Worm (Caenorhabditis elegans) whole organism, young adult: ENCODE data around the gene F28H6.6.

Experiments
- B0019.2 ChIP-seq: fragments of 200-800 bp; sonication (Bioruptor generic); conservative IDR thresholded peaks from 2 replicates; pipeline ENCODE4 v1.3.6; 2022; ENCODE audit warnings: missing genetic modification reagents, missing genetic modification characterization, missing compliant biosample characterization
- B0261.1 ChIP-seq: sonication (generic microtip); optimal IDR thresholded peaks from 2 replicates; lab custom pipeline; 2016; ENCODE audit warnings: mild to moderate bottlenecking, missing genetic modification characterization, moderate library complexity, missing compliant biosample characterization
- F22D6.2 ChIP-seq: sonication (generic microtip); optimal IDR thresholded peaks from 2 replicates; lab custom pipeline; 2016; ENCODE audit warnings: mild to moderate bottlenecking, missing genetic modification characterization, missing compliant biosample characterization
- F33H1.4 ChIP-seq: fragments of 200-800 bp; sonication (Bioruptor generic); IDR thresholded peaks from 2 replicates; pipeline ENCODE4 v1.3.6; 2022; ENCODE audit warnings: missing genetic modification reagents, missing genetic modification characterization, missing compliant biosample characterization
- F39B2.1 ChIP-seq: fragments of 200-800 bp; sonication (Bioruptor generic); IDR thresholded peaks from 2 replicates; pipeline ENCODE4 v1.3.6; 2022; ENCODE audit warnings: missing genetic modification reagents, missing genetic modification characterization, missing compliant biosample characterization
- F49E8.2 ChIP-seq: sonication (generic microtip); optimal IDR thresholded peaks from 3 replicates; lab custom pipeline; 2017; ENCODE audit warnings: missing genetic modification characterization, mild to moderate bottlenecking, missing compliant biosample characterization, antibody characterized with exemption, moderate library complexity; ENCODE audit not compliant: insufficient read depth
- F55B11.4 ChIP-seq: sonication (generic microtip); optimal IDR thresholded peaks from 2 replicates; lab custom pipeline; 2016; ENCODE audit warnings: missing compliant biosample characterization, missing genetic modification characterization, borderline replicate concordance; ENCODE audit not compliant: insufficient read depth
- K11D2.4 ChIP-seq: fragments of 200-800 bp; sonication (Bioruptor generic); IDR thresholded peaks from 2 replicates; pipeline ENCODE4 v1.3.6; 2022; ENCODE audit warnings: missing genetic modification reagents, missing genetic modification characterization, missing compliant biosample characterization
- T07F8.4 ChIP-seq: sonication (generic microtip); optimal IDR thresholded peaks from 2 replicates; lab custom pipeline; 2016; ENCODE audit warnings: mild to moderate bottlenecking, missing genetic modification characterization, moderate library complexity, missing compliant biosample characterization
- Y53G8AR.9 ChIP-seq: fragments of 200-800 bp; sonication (Bioruptor generic); conservative IDR thresholded peaks from 2 replicates; pipeline ENCODE4 v1.3.6; 2022; ENCODE audit warnings: missing genetic modification reagents, missing genetic modification characterization, missing compliant biosample characterization
- Y56A3A.18 ChIP-seq: fragments of 200-800 bp; sonication (Bioruptor generic); IDR thresholded peaks from 2 replicates; pipeline ENCODE4 v1.3.6; 2022; ENCODE audit warnings: missing genetic modification reagents, missing genetic modification characterization, missing compliant biosample characterization
- akir-1 ChIP-seq: fragments of 200-800 bp; sonication (Bioruptor generic); optimal IDR thresholded peaks from 2 replicates; lab custom pipeline; 2018; ENCODE audit warnings: mild to moderate bottlenecking, missing genetic modification characterization, moderate library complexity, missing compliant biosample characterization
- ama-1 ChIP-seq, 3 experiments: fragments of 150-350 bp in 1 of 3; sonication (generic microtip) in 2 of 3; optimal IDR thresholded peaks; 2 replicates each; lab custom pipeline; 2014 to 2018; ENCODE audit warnings: missing biosample characterization in 2 of 3, missing genetic modification characterization in 2 of 3, missing genetic modification reagents in 2 of 3
- aptf-3 ChIP-seq: fragments of 200-800 bp; sonication (Bioruptor generic); IDR thresholded peaks from 2 replicates; pipeline ENCODE4 v1.3.6; 2022; ENCODE audit warnings: missing genetic modification characterization, missing compliant biosample characterization
- attf-5 ChIP-seq: fragments of 200-800 bp; sonication (Bioruptor generic); optimal IDR thresholded peaks from 2 replicates; lab custom pipeline; 2018; ENCODE audit warnings: mild to moderate bottlenecking, missing genetic modification characterization, missing compliant biosample characterization
- attf-6 ChIP-seq: fragments of 200-800 bp; sonication (Bioruptor generic); IDR thresholded peaks from 2 replicates; pipeline ENCODE4 v1.3.6; 2022; ENCODE audit warnings: missing genetic modification reagents, missing genetic modification characterization, missing compliant biosample characterization
- ceh-100 ChIP-seq: fragments of 200-800 bp; sonication (Bioruptor generic); IDR thresholded peaks from 2 replicates; pipeline ENCODE4 v1.3.6; 2022; ENCODE audit warnings: missing genetic modification reagents, missing genetic modification characterization, missing compliant biosample characterization
- ceh-27 ChIP-seq: fragments of 200-800 bp; sonication (Bioruptor generic); optimal IDR thresholded peaks from 2 replicates; lab custom pipeline; 2018; ENCODE audit warnings: mild to moderate bottlenecking, missing genetic modification characterization, moderate library complexity, missing compliant biosample characterization
- ceh-91 ChIP-seq: fragments of 200-800 bp; sonication (Bioruptor generic); IDR thresholded peaks from 2 replicates; pipeline ENCODE4 v1.3.6; 2022; ENCODE audit warnings: missing genetic modification reagents, missing genetic modification characterization, missing compliant biosample characterization
- chd-7 ChIP-seq: sonication (generic microtip); optimal IDR thresholded peaks from 2 replicates; lab custom pipeline; 2016; ENCODE audit warnings: mild to moderate bottlenecking, missing genetic modification characterization, moderate library complexity, missing compliant biosample characterization
- dox-1 ChIP-seq: fragments of 200-800 bp; sonication (Bioruptor generic); IDR thresholded peaks from 2 replicates; pipeline ENCODE4 v1.3.6; 2022; ENCODE audit warnings: missing genetic modification reagents, missing genetic modification characterization, missing compliant biosample characterization
- fkh-3 ChIP-seq: sonication (generic microtip); optimal IDR thresholded peaks from 2 replicates; lab custom pipeline; 2016; ENCODE audit warnings: mild to moderate bottlenecking, missing genetic modification characterization, missing compliant biosample characterization
- gei-17 ChIP-seq: fragments of 200-800 bp; sonication (Bioruptor generic); optimal IDR thresholded peaks from 2 replicates; lab custom pipeline; 2018; ENCODE audit warnings: mild to moderate bottlenecking, missing genetic modification characterization, missing compliant biosample characterization
- hlh-26 ChIP-seq: fragments of 200-800 bp; sonication (Bioruptor generic); conservative IDR thresholded peaks from 2 replicates; pipeline ENCODE4 v1.3.6; 2022; ENCODE audit warnings: missing genetic modification reagents, missing genetic modification characterization, missing compliant biosample characterization
- lin-26 ChIP-seq: fragments of 200-800 bp; sonication (Bioruptor generic); IDR thresholded peaks from 2 replicates; pipeline ENCODE4 v1.3.6; 2022; ENCODE audit warnings: missing genetic modification reagents, missing genetic modification characterization, missing compliant biosample characterization
- lin-35 ChIP-seq, 3 experiments: fragments of 150-350 bp in 2 of 3; sonication (generic microtip) in 1 of 3; optimal IDR thresholded peaks; 2 replicates each; lab custom pipeline; 2014 to 2018; ENCODE audit warnings: missing biosample characterization in 3 of 3, missing genetic modification characterization in 3 of 3, missing genetic modification reagents in 3 of 3
- lir-1 ChIP-seq: fragments of 200-800 bp; sonication (Bioruptor generic); conservative IDR thresholded peaks from 2 replicates; pipeline ENCODE4 v1.3.6; 2022; ENCODE audit warnings: missing genetic modification reagents, missing genetic modification characterization, missing compliant biosample characterization
- lsl-1 ChIP-seq: fragments of 200-800 bp; sonication (Bioruptor generic); optimal IDR thresholded peaks from 2 replicates; lab custom pipeline; 2018; ENCODE audit warnings: mild to moderate bottlenecking, missing genetic modification characterization, moderate library complexity, missing compliant biosample characterization
- mcd-1 ChIP-seq: fragments of 200-800 bp; sonication (Bioruptor generic); IDR thresholded peaks from 2 replicates; pipeline ENCODE4 v1.3.6; 2022; ENCODE audit warnings: missing genetic modification reagents, missing genetic modification characterization, missing compliant biosample characterization
- mel-28 ChIP-seq: sonication (generic microtip); optimal IDR thresholded peaks from 2 replicates; lab custom pipeline; 2016; ENCODE audit warnings: borderline replicate concordance, mild to moderate bottlenecking, missing genetic modification characterization, missing compliant biosample characterization
- mxl-1 ChIP-seq: sonication (generic microtip); optimal IDR thresholded peaks from 2 replicates; lab custom pipeline; 2016; ENCODE audit warnings: missing genetic modification characterization, missing compliant biosample characterization
- nhr-179 ChIP-seq: sonication (generic microtip); optimal IDR thresholded peaks from 2 replicates; lab custom pipeline; 2016; ENCODE audit warnings: mild to moderate bottlenecking, missing genetic modification characterization, missing compliant biosample characterization
- nhr-80 ChIP-seq: sonication (generic microtip); optimal IDR thresholded peaks from 2 replicates; lab custom pipeline; 2016; ENCODE audit warnings: missing genetic modification characterization, missing compliant biosample characterization
- pbrm-1 ChIP-seq: fragments of 200-800 bp; sonication (Bioruptor generic); IDR thresholded peaks from 2 replicates; pipeline ENCODE4 v1.3.6; 2022; ENCODE audit warnings: missing genetic modification reagents, missing genetic modification characterization, missing compliant biosample characterization
- pha-4 ChIP-seq: fragments of 150-350 bp; sonication (generic microtip); optimal IDR thresholded peaks from 2 replicates; lab custom pipeline; 2014; ENCODE audit warnings: missing biosample characterization, missing genetic modification reagents, missing genetic modification characterization
- rec-8 ChIP-seq, 2 experiments: sonication (generic microtip); optimal IDR thresholded peaks; 2 replicates each; lab custom pipeline; 2016; ENCODE audit warnings: mild to moderate bottlenecking in 2 of 2, missing genetic modification characterization in 2 of 2, missing genetic modification reagents in 2 of 2, missing genotype in 2 of 2, missing biosample characterization in 1 of 2, missing compliant biosample characterization in 1 of 2, moderate library complexity in 1 of 2
- repo-1 ChIP-seq: sonication (generic microtip); optimal IDR thresholded peaks from 2 replicates; lab custom pipeline; 2017; ENCODE audit warnings: mild to moderate bottlenecking, missing genetic modification characterization, missing compliant biosample characterization
- sdz-38 ChIP-seq: sonication (generic microtip); optimal IDR thresholded peaks from 2 replicates; lab custom pipeline; 2016; ENCODE audit warnings: missing genotype, missing genetic modification characterization, missing compliant biosample characterization
- snpc-1.1 ChIP-seq: sonication (generic microtip); optimal IDR thresholded peaks from 2 replicates; lab custom pipeline; 2017; ENCODE audit warnings: missing genetic modification characterization, mild to moderate bottlenecking, missing compliant biosample characterization, antibody characterized with exemption, moderate library complexity, missing genotype, missing genetic modification reagents; ENCODE audit not compliant: insufficient read depth
- snpc-4 ChIP-seq, 5 experiments: fragments of 150-350 bp in 1 of 5; sonication (generic microtip) in 4 of 5; optimal IDR thresholded peaks; 2 replicates each; lab custom pipeline; 2014 to 2018; ENCODE audit warnings: missing genetic modification characterization in 5 of 5, missing biosample characterization in 3 of 5, antibody characterized with exemption in 2 of 5, mild to moderate bottlenecking in 2 of 5, missing compliant biosample characterization in 2 of 5, missing genotype in 2 of 5, moderate library complexity in 2 of 5, missing genetic modification reagents in 1 of 5
- somi-1 ChIP-seq: fragments of 200-800 bp; sonication (Bioruptor generic); optimal IDR thresholded peaks from 2 replicates; lab custom pipeline; 2018; ENCODE audit warnings: mild to moderate bottlenecking, missing genetic modification characterization, missing compliant biosample characterization
- tbx-9 ChIP-seq: sonication (generic microtip); optimal IDR thresholded peaks from 2 replicates; lab custom pipeline; 2016; ENCODE audit warnings: borderline replicate concordance, missing genetic modification characterization, inconsistent platforms, missing compliant biosample characterization
- unc-130 ChIP-seq: sonication (generic microtip); optimal IDR thresholded peaks from 2 replicates; lab custom pipeline; 2016; ENCODE audit warnings: missing genetic modification reagents, missing genetic modification characterization, missing compliant biosample characterization
- zfh-2 ChIP-seq: fragments of 200-800 bp; sonication (Bioruptor generic); conservative IDR thresholded peaks from 2 replicates; pipeline ENCODE4 v1.3.6; 2022; ENCODE audit warnings: missing genetic modification reagents, missing genetic modification characterization, missing compliant biosample characterization
- ztf-22 ChIP-seq: fragments of 200-800 bp; sonication (Bioruptor generic); optimal IDR thresholded peaks from 2 replicates; lab custom pipeline; 2018; ENCODE audit warnings: mild to moderate bottlenecking, missing genetic modification characterization, moderate library complexity, missing compliant biosample characterization
- ztf-25 ChIP-seq: fragments of 200-800 bp; sonication (Bioruptor generic); IDR thresholded peaks from 2 replicates; pipeline ENCODE4 v1.3.6; 2022; ENCODE audit warnings: missing genetic modification reagents, missing genetic modification characterization, missing compliant biosample characterization
- ztf-26 ChIP-seq: sonication (generic microtip); optimal IDR thresholded peaks from 2 replicates; lab custom pipeline; 2017; ENCODE audit warnings: missing genetic modification characterization, missing compliant biosample characterization

The F28H6.6 gene

ce11 chrX:14146740-14147140 is 21.1 kb upstream of the F28H6.6 start (continued):
- TF ChIP-seq snpc-1.1 = no peak
- peak; percentile 70 for TF ChIP-seq K11D2.4 (GFP tag; lab: Robert Waterston, UW)
- TF ChIP-seq F39B2.1 (GFP tag; lab: Robert Waterston, UW) = no peak
- no peak for TF ChIP-seq ceh-91
- TF ChIP-seq ceh-27 (GFP tag; lab: Kevin White, UChicago) = peak; percentile 68
- peak; percentile 70 for TF ChIP-seq ztf-26 (tag; lab: Kevin White, UChicago)
- peak; percentile 61 for TF ChIP-seq nhr-80 (tag; lab: Kevin White, UChicago)
- TF ChIP-seq attf-6 (GFP tag; lab: Robert Waterston, UW) = no peak
- TF ChIP-seq dox-1 = peak; percentile 52; the same call in 1 of the 2 replicates
- no peak for TF ChIP-seq B0261.1 (tag; lab: Kevin White, UChicago)
- peak; percentile 68 for TF ChIP-seq somi-1 (GFP tag; lab: Kevin White, UChicago)
- TF ChIP-seq pha-4 (tag; lab: Kevin White, UChicago) = peak; percentile 17
- TF ChIP-seq sdz-38 (tag; lab: Kevin White, UChicago) = no peak
- TF ChIP-seq pbrm-1 (GFP tag; lab: Robert Waterston, UW) = 0 out of 2 replicates have a peak, but pooled peaks have one; percentile 51
- no peak for TF ChIP-seq aptf-3 (GFP tag; lab: Robert Waterston, UW)
- no peak for TF ChIP-seq tbx-9 (tag; lab: Kevin White, UChicago)
- no peak for TF ChIP-seq hlh-26 (GFP tag; lab: Robert Waterston, UW)
- no peak for TF ChIP-seq unc-130 (GFP tag; lab: Kevin White, UChicago)
- no peak for TF ChIP-seq F49E8.2 (tag; lab: Kevin White, UChicago)
- TF ChIP-seq zfh-2 (GFP tag; lab: Robert Waterston, UW) = peak; percentile 75
- TF ChIP-seq akir-1 (GFP tag; lab: Kevin White, UChicago) = no peak
- TF ChIP-seq lsl-1 (GFP tag; lab: Kevin White, UChicago) = no peak
- TF ChIP-seq lir-1 (GFP tag; lab: Robert Waterston, UW) = no peak
- TF ChIP-seq snpc-4 (GFP tag; optimal IDR thresholded peaks at IDR 0.05; lab: Kevin White, UChicago) = peak; percentile 10
- TF ChIP-seq snpc-4 (tag; optimal IDR thresholded peaks at IDR 0.05; lab: Kevin White, UChicago) = peak in 2 of 4 experiments; percentile 26 to 52
- peak; percentile 46 for TF ChIP-seq chd-7 (tag; lab: Kevin White, UChicago)
- TF ChIP-seq ztf-22 (GFP tag; lab: Kevin White, UChicago) = no peak
- TF ChIP-seq T07F8.4 (tag; lab: Kevin White, UChicago) = no peak
- no peak for TF ChIP-seq mel-28
- no peak for TF ChIP-seq repo-1 (tag; lab: Kevin White, UChicago)
- no peak for TF ChIP-seq Y56A3A.18 (GFP tag; lab: Robert Waterston, UW)
- no peak for TF ChIP-seq Y53G8AR.9
- TF ChIP-seq nhr-179 (tag; lab: Kevin White, UChicago) = no peak
- TF ChIP-seq F55B11.4 = no peak
- no peak for TF ChIP-seq rec-8 (tag; optimal IDR thresholded peaks at IDR 0.05; lab: Kevin White, UChicago)
- no peak for TF ChIP-seq lin-35 (GFP tag; optimal IDR thresholded peaks at IDR 0.05; lab: Kevin White, UChicago)
- no peak for TF ChIP-seq lin-26 (GFP tag; lab: Robert Waterston, UW)
- TF ChIP-seq F22D6.2 (tag; lab: Kevin White, UChicago) = no peak
- TF ChIP-seq gei-17 = peak; percentile 62
- no peak for TF ChIP-seq ama-1 (optimal IDR thresholded peaks at IDR 0.05; lab: Kevin White, UChicago)
- TF ChIP-seq ama-1 (GFP tag; optimal IDR thresholded peaks at IDR 0.05; lab: Kevin White, UChicago) = no peak
- TF ChIP-seq mxl-1 (tag; lab: Kevin White, UChicago) = no peak
- TF ChIP-seq ztf-25 (GFP tag; lab: Robert Waterston, UW) = no peak
- TF ChIP-seq fkh-3 (tag; lab: Kevin White, UChicago) = no peak
- peak; percentile 69 for TF ChIP-seq attf-5 (GFP tag; lab: Kevin White, UChicago)
- no peak for TF ChIP-seq F33H1.4 (GFP tag; lab: Robert Waterston, UW)
- TF ChIP-seq B0019.2 (GFP tag; lab: Robert Waterston, UW) = no peak
- no peak for TF ChIP-seq ceh-100 (GFP tag; lab: Robert Waterston, UW)
- TF ChIP-seq mcd-1 (GFP tag; lab: Robert Waterston, UW) = peak; percentile 42; the same call in 1 of the 2 replicates
